Worm (Caenorhabditis elegans) whole organism, L2 larva: Measurements from ENCODE around the gene decr-1.2.

Source experiments
- C34F6.9 ChIP-seq: fragments of 150-350 bp; optimal IDR thresholded peaks from 2 replicates; lab custom pipeline; 2014; ENCODE audit warnings: missing biosample characterization, missing genetic modification characterization
- F13H6.1 ChIP-seq: sonication (generic microtip); optimal IDR thresholded peaks from 2 replicates; lab custom pipeline; 2016; ENCODE audit warnings: missing genetic modification characterization, missing compliant biosample characterization
- Y55F3AM.14 ChIP-seq: fragments of 200-800 bp; sonication (Bioruptor generic); optimal IDR thresholded peaks from 2 replicates; lab custom pipeline; 2018; ENCODE audit warnings: mild to moderate bottlenecking, missing genetic modification characterization, missing compliant biosample characterization
- ZK546.5 ChIP-seq: sonication (generic microtip); optimal IDR thresholded peaks from 2 replicates; lab custom pipeline; 2017; ENCODE audit warnings: missing biosample characterization, missing genetic modification characterization
- alr-1 ChIP-seq: fragments of 150-350 bp; optimal IDR thresholded peaks from 2 replicates; lab custom pipeline; 2014; ENCODE audit warnings: missing biosample characterization, missing genetic modification characterization
- aly-2 ChIP-seq: fragments of 150-350 bp; optimal IDR thresholded peaks from 2 replicates; lab custom pipeline; 2014; ENCODE audit warnings: missing biosample characterization, missing genetic modification characterization
- blmp-1 ChIP-seq: sonication (generic microtip); optimal IDR thresholded peaks from 2 replicates; lab custom pipeline; 2017; ENCODE audit warnings: missing genetic modification characterization, mild to moderate bottlenecking, missing compliant biosample characterization, antibody characterized with exemption, moderate library complexity; ENCODE audit not compliant: insufficient read depth
- ceh-16 ChIP-seq: fragments of 150-350 bp; optimal IDR thresholded peaks from 2 replicates; lab custom pipeline; 2014; ENCODE audit warnings: missing biosample characterization, missing genetic modification characterization
- ceh-82 ChIP-seq: fragments of 150-350 bp; optimal IDR thresholded peaks from 2 replicates; lab custom pipeline; 2014; ENCODE audit warnings: missing biosample characterization, missing genetic modification characterization
- crh-2 ChIP-seq: sonication (generic microtip); optimal IDR thresholded peaks from 2 replicates; lab custom pipeline; 2017; ENCODE audit warnings: missing biosample characterization, missing genetic modification characterization
- egl-27 ChIP-seq: sonication (generic microtip); optimal IDR thresholded peaks from 3 replicates; lab custom pipeline; 2017; ENCODE audit warnings: missing biosample characterization, missing genetic modification reagents, missing genetic modification characterization
- elt-1 ChIP-seq: fragments of 150-350 bp; optimal IDR thresholded peaks from 2 replicates; lab custom pipeline; 2014; ENCODE audit warnings: missing biosample characterization, missing genetic modification characterization
- fos-1 ChIP-seq: fragments of 150-350 bp; optimal IDR thresholded peaks from 2 replicates; lab custom pipeline; 2014; ENCODE audit warnings: missing biosample characterization, missing genetic modification characterization
- lin-11 ChIP-seq: fragments of 150-350 bp; sonication (generic microtip); optimal IDR thresholded peaks from 2 replicates; lab custom pipeline; 2014; ENCODE audit warnings: missing biosample characterization, missing genetic modification characterization, inconsistent platforms, mixed read lengths
- lin-13 ChIP-seq: fragments of 150-350 bp; optimal IDR thresholded peaks from 2 replicates; lab custom pipeline; 2014; ENCODE audit warnings: missing biosample characterization, missing genetic modification reagents, missing genetic modification characterization
- lin-39 ChIP-seq: fragments of 150-350 bp; optimal IDR thresholded peaks from 2 replicates; lab custom pipeline; 2014; ENCODE audit warnings: missing biosample characterization, missing genetic modification reagents, missing genetic modification characterization
- lsy-2 ChIP-seq, 2 experiments: fragments of 150-350 bp in 1 of 2; sonication (generic microtip) in 1 of 2; optimal IDR thresholded peaks; 2 replicates each; lab custom pipeline; 2014 to 2017; ENCODE audit warnings: missing biosample characterization in 2 of 2, missing genetic modification characterization in 2 of 2
- mab-5 ChIP-seq: fragments of 150-350 bp; optimal IDR thresholded peaks from 2 replicates; lab custom pipeline; 2014; ENCODE audit warnings: missing biosample characterization, missing genetic modification characterization
- mdl-1 ChIP-seq, 2 experiments: fragments of 150-350 bp in 1 of 2; sonication (generic microtip) in 1 of 2; optimal IDR thresholded peaks; 2 replicates each; lab custom pipeline; 2017; ENCODE audit warnings: missing biosample characterization in 2 of 2, missing genetic modification characterization in 2 of 2
- nhr-10 ChIP-seq: sonication (generic microtip); optimal IDR thresholded peaks from 2 replicates; lab custom pipeline; 2017; ENCODE audit warnings: missing biosample characterization, missing genetic modification characterization
- nhr-12 ChIP-seq: fragments of 150-350 bp; optimal IDR thresholded peaks from 2 replicates; lab custom pipeline; 2014; ENCODE audit warnings: missing biosample characterization, missing genetic modification characterization
- nhr-129 ChIP-seq: fragments of 150-350 bp; optimal IDR thresholded peaks from 2 replicates; lab custom pipeline; 2014; ENCODE audit warnings: missing biosample characterization, missing genetic modification characterization
- nhr-21 ChIP-seq: fragments of 150-350 bp; optimal IDR thresholded peaks from 2 replicates; lab custom pipeline; 2014; ENCODE audit warnings: missing biosample characterization, missing genetic modification characterization
- nhr-23 ChIP-seq: fragments of 150-350 bp; optimal IDR thresholded peaks from 2 replicates; lab custom pipeline; 2014; ENCODE audit warnings: missing biosample characterization, missing genetic modification reagents, missing genetic modification characterization
- nhr-237 ChIP-seq: fragments of 150-350 bp; optimal IDR thresholded peaks from 2 replicates; lab custom pipeline; 2014; ENCODE audit warnings: missing biosample characterization, missing genetic modification characterization
- nhr-25 ChIP-seq: fragments of 150-350 bp; sonication (generic microtip); optimal IDR thresholded peaks from 3 replicates; lab custom pipeline; 2014; ENCODE audit warnings: missing biosample characterization, missing genetic modification characterization
- nhr-6 ChIP-seq: fragments of 150-350 bp; optimal IDR thresholded peaks from 2 replicates; lab custom pipeline; 2014; ENCODE audit warnings: missing biosample characterization, missing genetic modification characterization
- nhr-77 ChIP-seq: fragments of 150-350 bp; optimal IDR thresholded peaks from 2 replicates; lab custom pipeline; 2014; ENCODE audit warnings: missing biosample characterization, missing genetic modification characterization
- peb-1 ChIP-seq: fragments of 150-350 bp; optimal IDR thresholded peaks from 2 replicates; lab custom pipeline; 2014; ENCODE audit warnings: missing biosample characterization, missing genetic modification characterization
- sem-4 ChIP-seq: fragments of 150-350 bp; optimal IDR thresholded peaks from 2 replicates; lab custom pipeline; 2014; ENCODE audit warnings: missing biosample characterization, missing genetic modification reagents, missing genetic modification characterization
- sma-3 ChIP-seq: sonication (generic microtip); optimal IDR thresholded peaks from 2 replicates; lab custom pipeline; 2016; ENCODE audit warnings: missing genetic modification reagents, missing genetic modification characterization, missing compliant biosample characterization
- sma-9 ChIP-seq, 2 experiments: fragments of 150-350 bp in 1 of 2; sonication (generic microtip) in 1 of 2; optimal IDR thresholded peaks; 2 replicates each; lab custom pipeline; 2014 to 2016; ENCODE audit warnings: missing genetic modification characterization in 2 of 2, mild to moderate bottlenecking in 1 of 2, missing biosample characterization in 1 of 2, missing compliant biosample characterization in 1 of 2, missing genetic modification reagents in 1 of 2, moderate library complexity in 1 of 2
- unc-55 ChIP-seq: fragments of 150-350 bp; sonication (generic microtip); optimal IDR thresholded peaks from 3 replicates; lab custom pipeline; 2014; ENCODE audit warnings: missing biosample characterization, missing genetic modification reagents, missing genetic modification characterization
- zag-1 ChIP-seq: fragments of 150-350 bp; optimal IDR thresholded peaks from 2 replicates; lab custom pipeline; 2014; ENCODE audit warnings: missing biosample characterization, missing genetic modification characterization
- ztf-1 ChIP-seq: fragments of 200-800 bp; sonication (Bioruptor generic); conservative IDR thresholded peaks from 2 replicates; pipeline ENCODE4 v1.3.6; 2022; ENCODE audit warnings: missing genetic modification characterization, missing compliant biosample characterization
- ztf-4 ChIP-seq: fragments of 150-350 bp; optimal IDR thresholded peaks from 2 replicates; lab custom pipeline; 2014; ENCODE audit warnings: missing biosample characterization, missing genetic modification characterization

The decr-1.2 gene

DNA sequence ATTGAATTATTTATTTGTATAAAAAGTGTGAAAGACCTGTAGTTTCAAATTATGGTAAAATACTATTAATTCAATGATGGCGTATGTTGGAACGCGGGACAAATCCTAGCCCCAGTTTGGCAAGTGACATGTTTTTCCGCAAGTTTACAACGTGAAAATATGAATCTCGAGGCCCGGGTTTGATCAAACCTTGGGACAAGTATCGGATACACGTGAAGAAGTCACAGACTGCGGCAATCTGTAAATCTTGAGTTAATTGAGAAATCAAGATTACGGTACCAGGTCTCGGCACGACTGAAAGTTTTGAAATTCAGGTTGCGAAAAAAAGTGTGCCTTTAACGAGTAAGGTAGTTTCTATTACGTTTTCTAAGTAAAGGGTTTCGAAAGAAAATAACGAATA, 37.6 kb downstream of the decr-1.2 start:
- no peak for TF ChIP-seq nhr-77 (tag; lab: Kevin White, UChicago)
- TF ChIP-seq fos-1: no peak
- TF ChIP-seq nhr-21: no peak
- no peak for TF ChIP-seq aly-2 (tag; lab: Kevin White, UChicago)
- no peak for TF ChIP-seq ztf-4
- TF ChIP-seq nhr-237 (tag; lab: Kevin White, UChicago): no peak
- no peak for TF ChIP-seq ZK546.5 (tag; lab: Kevin White, UChicago)
- no peak for TF ChIP-seq lin-11 (tag; lab: Kevin White, UChicago)
- TF ChIP-seq lin-39 (tag; lab: Kevin White, UChicago): no peak
- TF ChIP-seq alr-1 (tag; lab: Kevin White, UChicago): no peak
- no peak for TF ChIP-seq ztf-1
- TF ChIP-seq egl-27: no peak
- no peak for TF ChIP-seq ceh-16 (tag; lab: Kevin White, UChicago)
- TF ChIP-seq lsy-2 (tag; optimal IDR thresholded peaks at IDR 0.05; lab: Kevin White, UChicago): no peak
- TF ChIP-seq elt-1 (tag; lab: Kevin White, UChicago): no peak
- TF ChIP-seq C34F6.9 (tag; lab: Kevin White, UChicago): no peak
- no peak for TF ChIP-seq peb-1
- TF ChIP-seq Y55F3AM.14: no peak
- TF ChIP-seq, all 48 proteins: peak for 0

DNA sequence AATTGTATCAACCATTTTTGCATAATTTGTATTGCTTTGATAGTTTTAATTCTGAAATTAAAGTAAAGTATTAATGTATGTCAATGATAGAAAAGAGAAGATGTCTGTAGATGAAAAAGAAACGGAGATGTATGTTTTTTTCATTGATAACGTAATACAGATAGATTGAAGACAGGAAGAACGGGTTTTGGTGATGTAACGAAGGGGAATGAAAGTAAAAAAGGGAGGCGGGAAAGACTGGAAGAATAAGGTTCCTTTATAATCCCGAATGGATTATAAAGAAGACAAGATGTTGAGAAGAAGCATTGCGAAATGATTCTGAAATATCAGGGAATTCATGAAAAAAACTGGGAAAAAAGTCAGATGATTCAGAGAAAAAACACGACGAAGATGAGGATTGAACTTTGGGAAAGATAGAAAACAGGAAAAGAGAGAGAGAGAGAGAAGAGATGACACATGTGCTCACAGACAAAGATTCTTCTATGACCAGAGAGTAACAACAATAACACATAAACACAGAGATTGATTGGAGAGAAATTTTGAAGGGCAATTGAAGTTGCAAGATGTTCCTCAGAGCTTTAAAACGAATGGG, 39.7 kb downstream of the decr-1.2 start, which contains the start of gene F54C9.11:
F54C9.11 (minus strand) TSS at position 51 of the 592 bp plus-strand sequence.
- TF ChIP-seq sem-4 (tag; lab: Kevin White, UChicago) (peak; percentile 68), elt-1 (tag; lab: Kevin White, UChicago) (no peak), lin-11 (tag; lab: Kevin White, UChicago) (no peak), aly-2 (tag; lab: Kevin White, UChicago) (no peak), lsy-2 (tag; optimal IDR thresholded peaks at IDR 0.05; lab: Kevin White, UChicago) (peak in 1 of 2 experiments; percentile 57), lin-13 (peak; percentile 24), nhr-10 (tag; lab: Kevin White, UChicago) (no peak), sma-9 (GFP tag; optimal IDR thresholded peaks at IDR 0.05; lab: Kevin White, UChicago) (peak; percentile 41), sma-9 (tag; optimal IDR thresholded peaks at IDR 0.05; lab: Kevin White, UChicago) (no peak), nhr-129 (peak; percentile 63), ztf-4 (peak; percentile 45), zag-1 (peak; percentile 15), C34F6.9 (tag; lab: Kevin White, UChicago) (peak; percentile 73), unc-55 (GFP tag; lab: Kevin White, UChicago) (peak; percentile 90), crh-2 (tag; lab: Kevin White, UChicago) (peak; percentile 34)

- TF ChIP-seq nhr-6 (tag; lab: Kevin White, UChicago): no peak
- no peak for TF ChIP-seq nhr-77 (tag; lab: Kevin White, UChicago)
- TF ChIP-seq nhr-21: no peak
- no peak for TF ChIP-seq ZK546.5 (tag; lab: Kevin White, UChicago)
- TF ChIP-seq blmp-1: no peak
- no peak for TF ChIP-seq nhr-12 (tag; lab: Kevin White, UChicago)
- TF ChIP-seq alr-1 (tag; lab: Kevin White, UChicago): no peak
- TF ChIP-seq mdl-1 (tag; optimal IDR thresholded peaks at IDR 0.05; lab: Kevin White, UChicago): no peak
- no peak for TF ChIP-seq unc-55 (GFP tag; lab: Kevin White, UChicago)
- TF ChIP-seq sma-3: no peak
- TF ChIP-seq nhr-23 (tag; lab: Kevin White, UChicago): no peak
- TF ChIP-seq Y55F3AM.14: no peak
- TF ChIP-seq lin-11 (tag; lab: Kevin White, UChicago): no peak
- no peak for TF ChIP-seq nhr-237 (tag; lab: Kevin White, UChicago)
- no peak for TF ChIP-seq nhr-129
- TF ChIP-seq sma-9 (GFP tag; optimal IDR thresholded peaks at IDR 0.05; lab: Kevin White, UChicago): no peak
- TF ChIP-seq sma-9 (tag; optimal IDR thresholded peaks at IDR 0.05; lab: Kevin White, UChicago): no peak
- TF ChIP-seq lsy-2 (tag; optimal IDR thresholded peaks at IDR 0.05; lab: Kevin White, UChicago): no peak
- no peak for TF ChIP-seq elt-1 (tag; lab: Kevin White, UChicago)
Observed at ce11 chrII:8585921-8586320, 40.5 kb downstream of the decr-1.2 start.

ce11 chrII:8587660-8588230, 42.3 kb downstream of the decr-1.2 start:
- TF ChIP-seq mab-5 (tag; lab: Kevin White, UChicago) (no peak), C34F6.9 (tag; lab: Kevin White, UChicago) (no peak), ztf-4 (no peak), sem-4 (tag; lab: Kevin White, UChicago) (peak; percentile 29), fos-1 (no peak), nhr-129 (peak; percentile 21), blmp-1 (no peak), F13H6.1 (tag; lab: Kevin White, UChicago) (peak; percentile 11), zag-1 (peak; percentile 28), nhr-25 (no peak), alr-1 (tag; lab: Kevin White, UChicago) (no peak), ceh-82 (no peak), lin-13 (no peak), peb-1 (no peak), lsy-2 (tag; optimal IDR thresholded peaks at IDR 0.05; lab: Kevin White, UChicago) (peak in 1 of 2 experiments; percentile 18), unc-55 (GFP tag; lab: Kevin White, UChicago) (peak; percentile 70)
- TF ChIP-seq, all 48 proteins: peak for 6
